Fruit fly (Drosophila melanogaster): Measurements from ENCODE around the gene Alg13.

Alg13 gene

DNA sequence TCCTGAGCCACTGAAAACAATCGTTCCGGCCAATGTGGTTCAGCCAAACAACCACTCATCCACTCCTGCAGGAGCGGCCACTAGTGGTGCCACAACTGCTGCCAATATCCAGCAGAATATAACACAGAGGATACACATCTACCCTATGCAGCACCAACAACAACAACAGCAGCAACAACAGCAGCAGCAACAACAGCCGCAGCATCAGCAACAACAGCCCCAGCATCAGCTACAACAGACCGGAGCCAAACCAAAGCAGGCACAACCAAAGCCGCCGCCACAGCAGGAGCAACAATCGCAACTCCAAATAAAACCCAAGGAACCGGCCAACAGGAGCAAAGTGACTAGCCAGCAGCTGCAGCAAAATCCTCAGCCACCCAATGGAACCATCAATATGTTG lies 35.1 kb downstream of the Alg13 start:
- 0 out of 2 replicates have a peak, but pooled peaks have one; percentile 35 for TF ChIP-seq CG4360 (GFP tag; IDR thresholded peaks at IDR 0.05)
- TF ChIP-seq Dfd (GFP tag; optimal IDR thresholded peaks at IDR 0.05) = peak in 1 of 2 experiments; percentile 66
- no peak for TF ChIP-seq rib (GFP tag; IDR thresholded peaks at IDR 0.05)

DNA sequence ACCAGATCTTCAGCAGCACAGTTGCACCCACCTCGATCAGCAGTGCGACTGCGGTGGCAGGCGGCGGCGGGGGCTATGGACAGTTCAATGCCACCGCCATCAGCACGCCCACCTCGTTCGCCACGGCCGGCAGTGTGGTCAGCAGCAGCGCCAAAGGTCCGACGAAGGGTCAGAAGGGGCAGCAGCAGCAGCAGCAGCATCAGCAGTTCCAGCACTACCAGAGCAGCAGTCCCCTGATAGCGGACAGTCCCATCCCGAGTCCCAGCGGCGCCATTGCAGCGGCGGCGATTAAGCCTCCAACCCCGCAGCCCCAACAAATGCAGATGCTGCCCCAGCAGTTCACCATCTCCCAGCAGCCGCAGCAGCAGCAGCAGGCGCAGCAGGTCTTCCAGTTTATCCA lies 40.4 kb downstream of the Alg13 start:
- peak; percentile 60 for TF ChIP-seq Med (GFP tag)
- TF ChIP-seq CG8944 (GFP tag; optimal IDR thresholded peaks at IDR 0.05) = no peak

DNA sequence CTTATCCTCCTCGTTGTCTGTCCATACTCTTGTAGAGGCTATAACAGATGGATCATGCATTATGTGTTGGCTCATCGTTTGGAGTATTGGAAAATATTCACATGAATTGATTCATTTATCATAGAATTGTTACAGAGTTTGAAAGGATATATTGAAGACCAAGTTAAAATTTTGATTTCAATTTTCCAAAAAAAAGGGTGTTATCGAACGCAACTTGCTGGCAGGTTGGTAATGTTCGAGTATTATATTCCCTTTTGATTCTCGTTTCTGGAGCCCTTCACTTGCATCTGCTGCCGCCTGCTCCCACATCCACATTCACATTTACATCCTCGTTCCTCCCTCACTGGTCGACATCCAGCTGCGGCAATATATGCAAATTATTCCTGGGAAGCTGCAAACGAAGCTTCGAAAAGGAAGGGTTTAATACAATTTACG lies 42.3 kb downstream of the Alg13 start:
- TF ChIP-seq tup (GFP tag; optimal IDR thresholded peaks at IDR 0.05) (no peak), Drgx (GFP tag; IDR thresholded peaks at IDR 0.05) (0 out of 2 replicates have a peak, but pooled peaks have one; percentile 10), lbe (GFP tag; optimal IDR thresholded peaks at IDR 0.05) (peak; percentile 56), CG10565 (GFP tag; optimal IDR thresholded peaks at IDR 0.05) (no peak), fd64A (GFP tag; optimal IDR thresholded peaks at IDR 0.05) (no peak), tna (GFP tag; IDR thresholded peaks at IDR 0.05; ENCODE audit: partially characterized antibody) (no peak), bsh (GFP tag; optimal IDR thresholded peaks at IDR 0.05) (peak in 1 of 2 experiments; percentile 49)

DNA sequence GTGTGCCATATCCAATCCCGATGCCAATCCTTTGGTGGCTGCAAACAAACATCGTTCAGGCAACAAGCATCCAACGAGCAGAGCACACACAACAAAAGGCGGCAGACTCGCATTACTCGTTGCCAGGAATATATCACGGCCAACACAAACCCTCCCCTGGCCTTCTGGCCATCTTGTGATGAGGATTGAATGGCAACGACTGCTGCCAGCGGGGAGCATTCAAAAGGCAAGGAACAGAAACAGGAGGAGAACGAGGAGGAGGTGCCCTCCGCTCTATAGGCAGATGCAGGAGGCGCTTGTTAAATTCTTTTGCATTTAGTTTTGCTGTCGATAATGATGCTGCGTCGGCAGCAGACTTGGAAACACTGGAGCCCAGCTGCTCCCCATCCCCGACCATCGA lies 42.8 kb downstream of the Alg13 start:
- TF ChIP-seq Dad (GFP tag; optimal IDR thresholded peaks at IDR 0.05) = no peak
- peak; percentile 54 for TF ChIP-seq Ets65A (GFP tag)

DNA sequence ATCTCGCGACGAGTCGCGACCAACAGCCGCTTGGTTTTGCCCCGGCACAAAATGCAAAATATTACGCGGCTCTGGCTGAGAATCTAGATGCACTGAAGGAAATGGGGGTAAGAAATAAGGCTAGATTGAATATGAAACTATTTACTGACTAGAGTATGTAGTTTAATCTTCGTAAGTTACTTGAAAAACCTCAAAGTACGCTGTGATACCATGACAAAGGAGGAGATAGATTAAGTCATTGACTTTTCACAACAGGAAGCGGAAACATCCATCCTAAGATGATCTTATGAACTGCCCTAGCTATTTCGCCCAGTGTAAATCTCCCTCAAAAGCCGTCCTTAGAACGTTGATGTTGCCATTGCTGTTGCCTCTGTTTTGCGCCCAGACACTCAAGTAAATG lies 44.2 kb downstream of the Alg13 start:
- TF ChIP-seq nau (GFP tag; optimal IDR thresholded peaks at IDR 0.05) = no peak
- no peak for TF ChIP-seq D19B (GFP tag; optimal IDR thresholded peaks at IDR 0.05)
- TF ChIP-seq CG4854 (GFP tag; optimal IDR thresholded peaks at IDR 0.05) = no peak
- TF ChIP-seq so (GFP tag; IDR thresholded peaks at IDR 0.05) = no peak
- no peak for TF ChIP-seq ewg (GFP tag; optimal IDR thresholded peaks at IDR 0.05)
- TF ChIP-seq CG12219 (GFP tag; optimal IDR thresholded peaks at IDR 0.05) = no peak
- TF ChIP-seq dpn (GFP tag; optimal IDR thresholded peaks at IDR 0.05) = no peak
- TF ChIP-seq CG3281 (GFP tag; optimal IDR thresholded peaks at IDR 0.05) = no peak
- TF ChIP-seq CG2120 (GFP tag; optimal IDR thresholded peaks at IDR 0.05) = peak; percentile 23
- TF ChIP-seq tna (GFP tag; IDR thresholded peaks at IDR 0.05; ENCODE audit: partially characterized antibody) = no peak
- no peak for TF ChIP-seq vnd (GFP tag; IDR thresholded peaks at IDR 0.05; ENCODE audit: partially characterized antibody)
- no peak for TF ChIP-seq Dip2 (GFP tag; IDR thresholded peaks at IDR 0.05)
- no peak for TF ChIP-seq CG14710 (tag; optimal IDR thresholded peaks at IDR 0.05)
- no peak for TF ChIP-seq lola (GFP tag; optimal IDR thresholded peaks at IDR 0.05)
- TF ChIP-seq sens-2 (GFP tag; IDR thresholded peaks at IDR 0.05) = no peak
- TF ChIP-seq Drgx (GFP tag; IDR thresholded peaks at IDR 0.05) = peak; percentile 60; the same call in 1 of the 2 replicates
- TF ChIP-seq CG11696 (GFP tag; IDR thresholded peaks at IDR 0.05) = no peak
- TF ChIP-seq fru (optimal IDR thresholded peaks at IDR 0.05) = no peak
- TF ChIP-seq vvl (GFP tag; IDR thresholded peaks at IDR 0.05) = no peak
- no peak for TF ChIP-seq E2f2 (GFP tag; IDR thresholded peaks at IDR 0.05)
- no peak for TF ChIP-seq CG9215 (GFP tag; IDR thresholded peaks at IDR 0.05)
- TF ChIP-seq H2.0 (GFP tag; IDR thresholded peaks at IDR 0.05) = no peak
- TF ChIP-seq CG6765 (GFP tag; optimal IDR thresholded peaks at IDR 0.05) = no peak
- TF ChIP-seq Sry-δ (GFP tag; optimal IDR thresholded peaks at IDR 0.05) = no peak
- no peak for TF ChIP-seq trh (GFP tag; optimal IDR thresholded peaks at IDR 0.05)
- no peak for TF ChIP-seq ap (GFP tag; IDR thresholded peaks at IDR 0.05)
- TF ChIP-seq aop (GFP tag; IDR thresholded peaks at IDR 0.05) = no peak
- no peak for TF ChIP-seq BEAF-32 (GFP tag; optimal IDR thresholded peaks at IDR 0.05)
- TF ChIP-seq CG12155 (GFP tag; optimal IDR thresholded peaks at IDR 0.05) = no peak
- no peak for TF ChIP-seq lab (GFP tag; optimal IDR thresholded peaks at IDR 0.05)
- TF ChIP-seq pita (GFP tag; optimal IDR thresholded peaks at IDR 0.05) = no peak
- TF ChIP-seq CG17802 (tag; optimal IDR thresholded peaks at IDR 0.05) = no peak
- no peak for TF ChIP-seq CG4424 (GFP tag; optimal IDR thresholded peaks at IDR 0.05)
